Fruit fly (Drosophila melanogaster): ENCODE data around the gene CG5676.

Gene CG5676

DNA sequence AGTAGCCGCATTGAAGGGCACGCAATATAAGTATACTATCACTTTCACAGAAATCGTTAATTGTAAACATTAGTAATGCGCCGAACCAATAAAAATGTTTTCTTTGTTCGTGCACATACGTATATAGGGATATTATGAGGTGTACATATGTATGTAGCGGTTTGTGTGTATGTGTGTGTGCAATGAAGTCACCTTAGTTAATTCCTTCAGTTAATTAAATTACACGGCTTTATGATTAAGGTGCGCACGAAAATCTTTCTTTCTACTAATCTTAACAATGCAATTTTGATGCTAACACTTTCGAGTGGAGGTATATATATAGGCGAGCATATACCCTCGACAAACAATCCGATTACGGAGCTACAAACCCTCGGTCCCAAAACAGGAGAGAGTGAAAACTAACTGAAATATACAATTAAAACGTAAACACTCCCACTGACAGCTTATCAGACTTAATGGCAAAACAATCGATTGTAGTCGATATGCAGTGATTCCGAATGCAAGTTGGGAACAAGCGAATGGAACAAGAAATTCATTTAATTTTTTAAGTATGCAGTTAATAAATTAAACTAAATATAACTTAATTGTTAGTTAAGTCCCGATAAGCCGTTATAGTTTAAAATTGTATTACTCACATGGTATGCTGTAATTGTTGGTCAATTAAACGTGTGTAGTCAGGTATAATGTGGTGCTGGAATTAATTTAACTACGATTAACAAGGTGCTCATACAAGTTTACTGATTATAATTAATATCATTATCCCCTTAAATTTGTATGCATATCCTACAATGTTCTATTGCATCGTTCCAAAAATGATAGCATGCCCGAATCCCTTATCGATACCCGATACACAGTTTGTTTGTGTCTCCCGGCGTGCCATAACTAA lies 34.9 kb downstream of the CG5676 start, which contains the start of the genes Npc1a and Prosalpha6 (continued):
- TF ChIP-seq hb (GFP tag; IDR thresholded peaks at IDR 0.05; ENCODE audit: partially characterized antibody), result peak; percentile 71; the same call in 1 of the 3 replicates
- TF ChIP-seq Lhr (GFP tag; optimal IDR thresholded peaks at IDR 0.05), result peak; percentile 33
- TF ChIP-seq BEAF-32 (GFP tag; optimal IDR thresholded peaks at IDR 0.05), result peak; percentile 88
- TF ChIP-seq Sry-δ (GFP tag; optimal IDR thresholded peaks at IDR 0.05), result peak; percentile 91
- TF ChIP-seq gfzf (GFP tag; optimal IDR thresholded peaks at IDR 0.05), result peak; percentile 8
- TF ChIP-seq NC2α (GFP tag; optimal IDR thresholded peaks at IDR 0.05), result peak; percentile 25
- no peak for TF ChIP-seq CG12769 (tag; optimal IDR thresholded peaks at IDR 0.05)
- TF ChIP-seq CG8089 (GFP tag; optimal IDR thresholded peaks at IDR 0.05), result no peak
- peak; percentile 57; the same call in 1 of the 2 replicates for TF ChIP-seq ato (GFP tag; IDR thresholded peaks at IDR 0.05; ENCODE audit: partially characterized antibody)
- peak; percentile 39 for TF ChIP-seq trem (tag; optimal IDR thresholded peaks at IDR 0.05)
- no peak for TF ChIP-seq Gsc (GFP tag; IDR thresholded peaks at IDR 0.05)
- no peak for TF ChIP-seq CG30431 (GFP tag; optimal IDR thresholded peaks at IDR 0.05)
- TF ChIP-seq CG10274 (GFP tag; optimal IDR thresholded peaks at IDR 0.05), result no peak
- no peak for TF ChIP-seq TFAM (GFP tag; optimal IDR thresholded peaks at IDR 0.05)
- TF ChIP-seq exex (tag; optimal IDR thresholded peaks at IDR 0.05), result peak; percentile 31
- peak; percentile 32 for TF ChIP-seq dmrt11E (tag; optimal IDR thresholded peaks at IDR 0.05)
- TF ChIP-seq CG17361 (GFP tag; IDR thresholded peaks at IDR 0.05), result peak; percentile 68; the same call in 1 of the 3 replicates
- TF ChIP-seq CG11247 (GFP tag; IDR thresholded peaks at IDR 0.05), result no peak
- no peak for TF ChIP-seq CG8359 (GFP tag; optimal IDR thresholded peaks at IDR 0.05; ENCODE audit: borderline replicate concordance)
- no peak for TF ChIP-seq CG16779 (GFP tag; IDR thresholded peaks at IDR 0.05)
- TF ChIP-seq Abd-B (GFP tag; optimal IDR thresholded peaks at IDR 0.05), result no peak
- TF ChIP-seq lilli (GFP tag; optimal IDR thresholded peaks at IDR 0.05), result peak; percentile 28
- peak; percentile 46 for TF ChIP-seq Sry-β (GFP tag; optimal IDR thresholded peaks at IDR 0.05)
- TF ChIP-seq Hr3 (GFP tag; optimal IDR thresholded peaks at IDR 0.05), result peak; percentile 17
- peak; percentile 47 for TF ChIP-seq Sin3A (optimal IDR thresholded peaks at IDR 0.05)
- peak; percentile 77 for TF ChIP-seq pzg (GFP tag; optimal IDR thresholded peaks at IDR 0.05)
- no peak for TF ChIP-seq CG2199 (GFP tag; IDR thresholded peaks at IDR 0.05)
- no peak for TF ChIP-seq CG32767 (GFP tag; IDR thresholded peaks at IDR 0.05)
- no peak for TF ChIP-seq dmrt99B (tag; optimal IDR thresholded peaks at IDR 0.05)
- no peak for TF ChIP-seq sens-2 (GFP tag; IDR thresholded peaks at IDR 0.05)
- TF ChIP-seq D19B (GFP tag; optimal IDR thresholded peaks at IDR 0.05), result peak; percentile 11
- no peak for TF ChIP-seq kni (GFP tag; optimal IDR thresholded peaks at IDR 0.05)
- TF ChIP-seq ems (GFP tag; optimal IDR thresholded peaks at IDR 0.05), result no peak
- TF ChIP-seq CG11504 (tag; optimal IDR thresholded peaks at IDR 0.05), result no peak
- TF ChIP-seq CG34422 (GFP tag; IDR thresholded peaks at IDR 0.05), result peak; percentile 34; the same call in 1 of the 3 replicates
- no peak for TF ChIP-seq CG10565 (GFP tag; optimal IDR thresholded peaks at IDR 0.05)
- TF ChIP-seq CG3995 (GFP tag; optimal IDR thresholded peaks at IDR 0.05), result peak; percentile 27
- TF ChIP-seq CG9727 (GFP tag; optimal IDR thresholded peaks at IDR 0.05), result peak; percentile 12
- TF ChIP-seq CHES-1-like (GFP tag; optimal IDR thresholded peaks at IDR 0.05), result no peak
- TF ChIP-seq vnd (GFP tag; IDR thresholded peaks at IDR 0.05; ENCODE audit: partially characterized antibody), result peak; percentile 59; the same call in 1 of the 3 replicates
- TF ChIP-seq peb (GFP tag; IDR thresholded peaks at IDR 0.05), result no peak
- peak; percentile 72 for TF ChIP-seq CG9437 (GFP tag; optimal IDR thresholded peaks at IDR 0.05)
- no peak for TF ChIP-seq CG8281 (tag; optimal IDR thresholded peaks at IDR 0.05)
- TF ChIP-seq dpn (GFP tag; optimal IDR thresholded peaks at IDR 0.05), result no peak
- no peak for TF ChIP-seq disco-r (GFP tag; optimal IDR thresholded peaks at IDR 0.05)
- no peak for TF ChIP-seq CG4404 (GFP tag; IDR thresholded peaks at IDR 0.05)
- TF ChIP-seq zf30C (GFP tag; optimal IDR thresholded peaks at IDR 0.05), result no peak
- no peak for TF ChIP-seq CoRest (tag; optimal IDR thresholded peaks at IDR 0.05)

All from whole organism, embryonic.